Worm (Caenorhabditis elegans) whole organism, L1 larva: Measurements from ENCODE around the gene cyp-33C6.
A peak's percentile ranks its signal among the peaks of the same experiment; 100 is the strongest.

ENCODE experiments used
- C16A3.4 ChIP-seq: fragments of 150-350 bp; optimal IDR thresholded peaks from 2 replicates; lab custom pipeline; 2014; ENCODE audit warnings: missing biosample characterization, missing genetic modification characterization
- Y116A8C.19 ChIP-seq: sonication (generic microtip); optimal IDR thresholded peaks from 2 replicates; lab custom pipeline; 2016; ENCODE audit warnings: missing compliant biosample characterization, missing genetic modification characterization, borderline replicate concordance
- aly-2 ChIP-seq: fragments of 150-350 bp; optimal IDR thresholded peaks from 2 replicates; lab custom pipeline; 2014; ENCODE audit warnings: missing biosample characterization, missing genetic modification characterization
- ama-1 ChIP-seq: fragments of 150-350 bp; optimal IDR thresholded peaks from 2 replicates; lab custom pipeline; 2014
- blmp-1 ChIP-seq: fragments of 150-350 bp; optimal IDR thresholded peaks from 2 replicates; lab custom pipeline; 2014; ENCODE audit warnings: missing biosample characterization, missing genetic modification characterization
- ceh-82 ChIP-seq, 3 experiments: fragments of 150-350 bp in 1 of 3; sonication (generic microtip) in 2 of 3; optimal IDR thresholded peaks; 2 replicates each; lab custom pipeline; 2014 to 2017; ENCODE audit warnings: missing biosample characterization in 3 of 3, missing genetic modification characterization in 3 of 3
- dpl-1 ChIP-seq, 3 experiments: fragments of 150-350 bp in 2 of 3; sonication (generic microtip) in 1 of 3; optimal IDR thresholded peaks; 2 replicates each; lab custom pipeline; 2014 to 2017; ENCODE audit warnings: missing biosample characterization in 3 of 3, missing genetic modification characterization in 3 of 3, missing genetic modification reagents in 3 of 3
- dsc-1 ChIP-seq: sonication (generic microtip); optimal IDR thresholded peaks from 2 replicates; lab custom pipeline; 2016; ENCODE audit warnings: mild to moderate bottlenecking, missing genetic modification characterization, missing compliant biosample characterization
- efl-1 ChIP-seq, 4 experiments: fragments of 150-350 bp; optimal IDR thresholded peaks in 3 of 4; peaks in 1 of 4; 1 replicate in 1 of 4; 2 replicates in 3 of 4; lab custom pipeline; 2014; ENCODE audit warnings: missing biosample characterization in 2 of 4, missing genetic modification characterization in 2 of 4, missing genetic modification reagents in 2 of 4
- efl-3 ChIP-seq: fragments of 200-800 bp; sonication (Bioruptor generic); optimal IDR thresholded peaks from 2 replicates; lab custom pipeline; 2018; ENCODE audit warnings: mild to moderate bottlenecking, missing genetic modification characterization, missing compliant biosample characterization
- egl-13 ChIP-seq: sonication (generic microtip); optimal IDR thresholded peaks from 2 replicates; lab custom pipeline; 2016; ENCODE audit warnings: missing genotype, missing genetic modification reagents, missing genetic modification characterization, missing compliant biosample characterization
- elt-2 ChIP-seq: sonication (generic microtip); optimal IDR thresholded peaks from 2 replicates; lab custom pipeline; 2016; ENCODE audit warnings: missing genetic modification characterization, mild to moderate bottlenecking, inconsistent platforms, missing compliant biosample characterization, missing genetic modification reagents
- elt-3 ChIP-seq, 6 experiments: fragments of 150-350 bp in 1 of 6; sonication (generic microtip); optimal IDR thresholded peaks; 2 replicates each; lab custom pipeline; 2017 to 2018; ENCODE audit warnings: missing biosample characterization in 6 of 6, missing genetic modification characterization in 6 of 6, inconsistent platforms in 1 of 6
- fkh-10 ChIP-seq: sonication (generic microtip); optimal IDR thresholded peaks from 2 replicates; lab custom pipeline; 2017; ENCODE audit warnings: missing biosample characterization, missing genetic modification reagents, missing genetic modification characterization
- fkh-4 ChIP-seq: sonication (generic microtip); optimal IDR thresholded peaks from 2 replicates; lab custom pipeline; 2016; ENCODE audit warnings: missing compliant biosample characterization, missing genetic modification characterization, borderline replicate concordance
- fkh-8 ChIP-seq: sonication (generic microtip); optimal IDR thresholded peaks from 2 replicates; lab custom pipeline; 2016; ENCODE audit warnings: mild to moderate bottlenecking, missing genetic modification characterization, missing compliant biosample characterization
- fos-1 ChIP-seq: fragments of 150-350 bp; optimal IDR thresholded peaks from 2 replicates; lab custom pipeline; 2014; ENCODE audit warnings: missing biosample characterization, missing genetic modification characterization
- hlh-4 ChIP-seq: sonication (generic microtip); optimal IDR thresholded peaks from 2 replicates; lab custom pipeline; 2016; ENCODE audit warnings: mild to moderate bottlenecking, missing genetic modification characterization, missing compliant biosample characterization
- hpl-2 ChIP-seq: fragments of 150-350 bp; optimal IDR thresholded peaks from 2 replicates; lab custom pipeline; 2014; ENCODE audit warnings: missing biosample characterization, missing genetic modification reagents, missing genetic modification characterization
- jun-1 ChIP-seq: fragments of 150-350 bp; optimal IDR thresholded peaks from 2 replicates; lab custom pipeline; 2014; ENCODE audit warnings: missing biosample characterization, missing genetic modification reagents, missing genetic modification characterization
- lin-35 ChIP-seq, 2 experiments: fragments of 150-350 bp; optimal IDR thresholded peaks; 2 replicates each; lab custom pipeline; 2014; ENCODE audit warnings: missing biosample characterization in 2 of 2, missing genetic modification characterization in 2 of 2, missing genetic modification reagents in 2 of 2
- lir-3 ChIP-seq: sonication (generic microtip); optimal IDR thresholded peaks from 2 replicates; lab custom pipeline; 2016; ENCODE audit warnings: mild to moderate bottlenecking, missing genetic modification characterization, moderate library complexity, missing compliant biosample characterization; ENCODE audit not compliant: poor library complexity
- lsy-2 ChIP-seq, 2 experiments: fragments of 150-350 bp; optimal IDR thresholded peaks; 2 replicates each; lab custom pipeline; 2014; ENCODE audit warnings: missing biosample characterization in 2 of 2, missing genetic modification characterization in 2 of 2
- mdl-1 ChIP-seq, 2 experiments: fragments of 150-350 bp; optimal IDR thresholded peaks; 2 replicates each; lab custom pipeline; 2014 to 2017; ENCODE audit warnings: missing biosample characterization in 2 of 2, missing genetic modification characterization in 2 of 2, inconsistent platforms in 1 of 2
- mef-2 ChIP-seq: fragments of 150-350 bp; optimal IDR thresholded peaks from 2 replicates; lab custom pipeline; 2014; ENCODE audit warnings: missing biosample characterization, missing genetic modification characterization
- mep-1 ChIP-seq: fragments of 150-350 bp; optimal IDR thresholded peaks from 2 replicates; lab custom pipeline; 2014; ENCODE audit warnings: missing biosample characterization, missing genetic modification characterization
- nhr-11 ChIP-seq: fragments of 150-350 bp; optimal IDR thresholded peaks from 2 replicates; lab custom pipeline; 2014; ENCODE audit warnings: missing biosample characterization, missing genetic modification characterization
- nhr-12 ChIP-seq: sonication (generic microtip); optimal IDR thresholded peaks from 2 replicates; lab custom pipeline; 2017; ENCODE audit warnings: missing biosample characterization, missing genetic modification characterization
- nhr-19 ChIP-seq: fragments of 200-800 bp; sonication (Bioruptor generic); conservative IDR thresholded peaks from 2 replicates; pipeline ENCODE4 v1.3.6; 2022; ENCODE audit warnings: missing genetic modification characterization, missing compliant biosample characterization
- nhr-20 ChIP-seq: sonication (generic microtip); optimal IDR thresholded peaks from 2 replicates; lab custom pipeline; 2016; ENCODE audit warnings: mild to moderate bottlenecking, missing genetic modification characterization, missing compliant biosample characterization
- nhr-237 ChIP-seq: fragments of 150-350 bp; optimal IDR thresholded peaks from 2 replicates; lab custom pipeline; 2014; ENCODE audit warnings: missing biosample characterization, missing genetic modification characterization
- nhr-47 ChIP-seq: sonication (generic microtip); optimal IDR thresholded peaks from 2 replicates; lab custom pipeline; 2016; ENCODE audit warnings: mild to moderate bottlenecking, missing genetic modification characterization, moderate library complexity, missing compliant biosample characterization
- nhr-71 ChIP-seq: sonication (generic microtip); optimal IDR thresholded peaks from 2 replicates; lab custom pipeline; 2016; ENCODE audit warnings: mild to moderate bottlenecking, missing genetic modification characterization, moderate library complexity, missing compliant biosample characterization
- nhr-84 ChIP-seq: sonication (generic microtip); optimal IDR thresholded peaks from 2 replicates; lab custom pipeline; 2017; ENCODE audit warnings: missing biosample characterization, missing genetic modification characterization
- nhr-85 ChIP-seq: sonication (generic microtip); peaks from one replicate; lab custom pipeline; 2016; ENCODE audit warnings: missing genetic modification characterization, inconsistent platforms, missing compliant biosample characterization
- nhr-90 ChIP-seq: sonication (generic microtip); optimal IDR thresholded peaks from 2 replicates; lab custom pipeline; 2016; ENCODE audit warnings: mild to moderate bottlenecking, missing genetic modification characterization, missing compliant biosample characterization; ENCODE audit not compliant: poor library complexity
- pag-3 ChIP-seq: sonication (generic microtip); optimal IDR thresholded peaks from 2 replicates; lab custom pipeline; 2017; ENCODE audit warnings: missing genetic modification characterization, mild to moderate bottlenecking, missing compliant biosample characterization, antibody characterized with exemption, borderline replicate concordance; ENCODE audit not compliant: insufficient read depth
- pax-3 ChIP-seq: fragments of 200-800 bp; sonication (Bioruptor generic); optimal IDR thresholded peaks from 2 replicates; lab custom pipeline; 2018; ENCODE audit warnings: mild to moderate bottlenecking, missing genetic modification characterization, moderate library complexity, missing compliant biosample characterization
- snu-23 ChIP-seq: sonication (generic microtip); optimal IDR thresholded peaks from 2 replicates; lab custom pipeline; 2016; ENCODE audit warnings: missing genetic modification characterization, missing compliant biosample characterization
- sptf-1 ChIP-seq: fragments of 150-350 bp; optimal IDR thresholded peaks from 2 replicates; lab custom pipeline; 2014; ENCODE audit warnings: missing biosample characterization, missing genetic modification characterization
- swsn-7 ChIP-seq: sonication (generic microtip); optimal IDR thresholded peaks from 2 replicates; lab custom pipeline; 2016; ENCODE audit warnings: missing genetic modification characterization, missing compliant biosample characterization
- tbx-2 ChIP-seq: sonication (generic microtip); optimal IDR thresholded peaks from 2 replicates; lab custom pipeline; 2016; ENCODE audit warnings: missing genetic modification characterization, missing compliant biosample characterization
- tlp-1 ChIP-seq: fragments of 150-350 bp; optimal IDR thresholded peaks from 2 replicates; lab custom pipeline; 2014; ENCODE audit warnings: missing biosample characterization, missing genetic modification characterization
- unc-130 ChIP-seq: fragments of 150-350 bp; optimal IDR thresholded peaks from 2 replicates; lab custom pipeline; 2017; ENCODE audit warnings: missing biosample characterization, missing genetic modification characterization, inconsistent platforms
- unc-30 ChIP-seq: sonication (generic microtip); optimal IDR thresholded peaks from 2 replicates; lab custom pipeline; 2017; ENCODE audit warnings: missing biosample characterization, missing genetic modification characterization
- unc-62 ChIP-seq: fragments of 150-350 bp; optimal IDR thresholded peaks from 2 replicates; lab custom pipeline; 2014; ENCODE audit warnings: missing biosample characterization, missing genetic modification reagents, missing genetic modification characterization
- unc-86 ChIP-seq: sonication (generic microtip); optimal IDR thresholded peaks from 2 replicates; lab custom pipeline; 2016; ENCODE audit warnings: missing genetic modification characterization, missing compliant biosample characterization
- vab-15 ChIP-seq: sonication (generic microtip); optimal IDR thresholded peaks from 2 replicates; lab custom pipeline; 2017; ENCODE audit warnings: missing genotype, mild to moderate bottlenecking, missing genetic modification characterization, missing compliant biosample characterization
- zag-1 ChIP-seq: fragments of 150-350 bp; optimal IDR thresholded peaks from 2 replicates; lab custom pipeline; 2014; ENCODE audit warnings: missing biosample characterization, missing genetic modification characterization
- zip-4 ChIP-seq: fragments of 200-800 bp; sonication (Bioruptor generic); optimal IDR thresholded peaks from 2 replicates; lab custom pipeline; 2018; ENCODE audit warnings: mild to moderate bottlenecking, missing genetic modification characterization, moderate library complexity, missing compliant biosample characterization

The cyp-33C6 gene

ce11 chrV:2214428-2215038, 34.7 kb downstream of the cyp-33C6 start, which contains the start of gene nhr-184 (continued):
- TF ChIP-seq lin-35 (GFP tag; optimal IDR thresholded peaks at IDR 0.05; lab: Kevin White, UChicago) (peak in 1 of 2 experiments; percentile 16), hlh-4 (tag; lab: Kevin White, UChicago) (no peak), ceh-82 (tag; optimal IDR thresholded peaks at IDR 0.05; lab: Kevin White, UChicago) (no peak), vab-15 (tag; lab: Kevin White, UChicago) (no peak), unc-30 (tag; lab: Kevin White, UChicago) (no peak), pax-3 (tag; lab: Kevin White, UChicago) (no peak), tlp-1 (tag; lab: Kevin White, UChicago) (no peak), sptf-1 (tag; lab: Kevin White, UChicago) (no peak), unc-86 (tag; lab: Kevin White, UChicago) (peak; percentile 10), nhr-237 (tag; lab: Kevin White, UChicago) (no peak), nhr-20 (tag; lab: Kevin White, UChicago) (peak; percentile 36), zag-1 (tag; lab: Kevin White, UChicago) (no peak), swsn-7 (tag; lab: Kevin White, UChicago) (no peak), nhr-85 (tag; lab: Kevin White, UChicago) (no peak), nhr-11 (tag; lab: Kevin White, UChicago) (no peak), elt-2 (tag; lab: Kevin White, UChicago) (no peak), mef-2 (tag; lab: Kevin White, UChicago) (no peak), nhr-84 (tag; lab: Kevin White, UChicago) (no peak), Y116A8C.19 (tag; lab: Kevin White, UChicago) (no peak), fos-1 (tag; lab: Kevin White, UChicago) (no peak), dsc-1 (no peak), tbx-2 (tag; lab: Kevin White, UChicago) (no peak), ama-1 (no peak), efl-3 (GFP tag; lab: Kevin White, UChicago) (no peak), jun-1 (tag; lab: Kevin White, UChicago) (no peak), pag-3 (tag; lab: Kevin White, UChicago) (no peak), egl-13 (no peak), C16A3.4 (tag; lab: Kevin White, UChicago) (no peak), elt-3 (tag; optimal IDR thresholded peaks at IDR 0.05; lab: Kevin White, UChicago) (no peak), lir-3 (tag; lab: Kevin White, UChicago) (no peak), unc-62 (GFP tag; lab: Kevin White, UChicago) (no peak), lsy-2 (tag; optimal IDR thresholded peaks at IDR 0.05; lab: Kevin White, UChicago) (peak in 1 of 2 experiments; percentile 14), nhr-71 (tag; lab: Kevin White, UChicago) (peak; percentile 11), nhr-47 (tag; lab: Kevin White, UChicago) (no peak), mep-1 (tag; lab: Kevin White, UChicago) (peak; percentile 0), aly-2 (tag; lab: Kevin White, UChicago) (no peak), fkh-10 (GFP tag; lab: Kevin White, UChicago) (no peak), zip-4 (GFP tag; lab: Kevin White, UChicago) (no peak), fkh-8 (no peak), unc-130 (no peak), nhr-12 (tag; lab: Kevin White, UChicago) (no peak), fkh-4 (tag; lab: Kevin White, UChicago) (no peak)

DNA sequence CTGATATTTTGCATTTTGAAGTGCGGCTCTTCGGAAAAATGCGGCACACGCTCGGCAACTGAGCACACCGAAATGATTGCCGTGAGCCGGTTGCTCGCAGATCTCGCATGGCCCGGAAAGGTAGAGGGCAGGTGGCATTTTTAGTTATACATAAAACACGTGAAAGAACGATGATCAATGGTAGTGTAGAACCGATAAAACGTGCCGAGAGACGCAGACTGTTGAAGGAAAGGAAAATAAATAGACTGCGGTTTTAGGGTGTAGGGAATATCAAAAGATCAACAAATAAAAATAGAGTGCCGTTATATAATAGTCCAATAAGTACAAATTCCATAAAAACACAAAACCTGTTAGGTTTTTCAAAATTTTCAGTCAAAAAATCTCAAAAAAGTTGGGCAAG, 37.3 kb downstream of the cyp-33C6 start, which contains the start of gene nhr-133:
Gene nhr-133, minus strand, starts transcription at position 183 of the 400 bp plus-strand sequence.
- no peak for TF ChIP-seq nhr-19 (GFP tag; lab: Robert Waterston, UW)
- TF ChIP-seq mdl-1 (tag; optimal IDR thresholded peaks at IDR 0.05; lab: Kevin White, UChicago), result peak in 1 of 2 experiments; percentile 62
- peak; percentile 9 for TF ChIP-seq elt-2 (tag; lab: Kevin White, UChicago)
- TF ChIP-seq C16A3.4 (tag; lab: Kevin White, UChicago), result no peak
- peak in 1 of 2 experiments; percentile 17 for TF ChIP-seq efl-1 (optimal IDR thresholded peaks at IDR 0.05; lab: Kevin White, UChicago)
- TF ChIP-seq efl-1 (GFP tag; optimal IDR thresholded peaks at IDR 0.05 in 1 of 2; lab: Kevin White, UChicago), result no peak
- TF ChIP-seq blmp-1 (tag; lab: Kevin White, UChicago), result peak; percentile 22
- peak in 2 of 3 experiments; percentile 2 to 8 for TF ChIP-seq dpl-1 (GFP tag; optimal IDR thresholded peaks at IDR 0.05; lab: Kevin White, UChicago)
- TF ChIP-seq lin-35 (GFP tag; optimal IDR thresholded peaks at IDR 0.05; lab: Kevin White, UChicago), result peak in 1 of 2 experiments; percentile 45
- TF ChIP-seq nhr-84 (tag; lab: Kevin White, UChicago), result no peak
- no peak for TF ChIP-seq hpl-2 (GFP tag; lab: Kevin White, UChicago)
- no peak for TF ChIP-seq nhr-71 (tag; lab: Kevin White, UChicago)
- TF ChIP-seq snu-23 (GFP tag; lab: Kevin White, UChicago), result peak; percentile 39
- TF ChIP-seq nhr-20 (tag; lab: Kevin White, UChicago), result peak; percentile 73
- no peak for TF ChIP-seq nhr-90 (tag; lab: Kevin White, UChicago)
